Worm (Caenorhabditis elegans) whole organism, L4 larva: Measurements from ENCODE around the gene srv-13.

Source experiments
- Y5F2A.4 ChIP-seq: fragments of 200-800 bp; sonication (Bioruptor generic); optimal IDR thresholded peaks from 2 replicates; lab custom pipeline; 2018; ENCODE audit warnings: mild to moderate bottlenecking, missing genetic modification characterization, missing compliant biosample characterization
- ZK546.5 ChIP-seq, 2 experiments: sonication (generic microtip); optimal IDR thresholded peaks; 2 replicates each; lab custom pipeline; 2017; ENCODE audit warnings: missing biosample characterization in 2 of 2, missing genetic modification characterization in 2 of 2
- daf-12 ChIP-seq: fragments of 150-350 bp; optimal IDR thresholded peaks from 2 replicates; lab custom pipeline; 2014; ENCODE audit warnings: missing biosample characterization, missing genetic modification reagents, missing genetic modification characterization
- egl-27 ChIP-seq: sonication (generic microtip); optimal IDR thresholded peaks from 3 replicates; lab custom pipeline; 2017; ENCODE audit warnings: missing biosample characterization, missing genetic modification reagents, missing genetic modification characterization
- fkh-10 ChIP-seq: fragments of 150-350 bp; optimal IDR thresholded peaks from 2 replicates; lab custom pipeline; 2014; ENCODE audit warnings: missing biosample characterization, missing genetic modification reagents, missing genetic modification characterization
- lim-7 ChIP-seq: fragments of 200-800 bp; sonication (Bioruptor generic); IDR thresholded peaks from 2 replicates; pipeline ENCODE4 v1.3.6; 2022; ENCODE audit warnings: missing genetic modification characterization, missing compliant biosample characterization
- nhr-28 ChIP-seq: fragments of 150-350 bp; optimal IDR thresholded peaks from 2 replicates; lab custom pipeline; 2014; ENCODE audit warnings: missing biosample characterization, missing genetic modification characterization
- vab-7 ChIP-seq: fragments of 200-800 bp; sonication (Bioruptor generic); IDR thresholded peaks from 2 replicates; pipeline ENCODE4 v1.3.6; 2022; ENCODE audit warnings: missing genetic modification reagents, missing genetic modification characterization, missing compliant biosample characterization
- zip-11 ChIP-seq: fragments of 200-800 bp; sonication (Bioruptor generic); IDR thresholded peaks from 2 replicates; pipeline ENCODE4 v1.3.6; 2022; ENCODE audit warnings: missing genetic modification characterization, missing compliant biosample characterization
- ztf-7 ChIP-seq: fragments of 150-350 bp; optimal IDR thresholded peaks from 2 replicates; lab custom pipeline; 2014; ENCODE audit warnings: missing biosample characterization, missing genetic modification characterization

- TF ChIP-seq zip-11 (GFP tag; lab: Robert Waterston, UW): no peak
- TF ChIP-seq lim-7 (GFP tag; lab: Robert Waterston, UW): no peak
- TF ChIP-seq ZK546.5 (tag; optimal IDR thresholded peaks at IDR 0.05; lab: Kevin White, UChicago): no peak
- no peak for TF ChIP-seq egl-27 (tag; lab: Kevin White, UChicago)
- TF ChIP-seq Y5F2A.4 (GFP tag; lab: Kevin White, UChicago): no peak
- TF ChIP-seq vab-7 (GFP tag; lab: Robert Waterston, UW): no peak
- TF ChIP-seq fkh-10 (GFP tag; lab: Kevin White, UChicago): no peak
- no peak for TF ChIP-seq nhr-28 (tag; lab: Kevin White, UChicago)
- TF ChIP-seq daf-12 (tag; lab: Kevin White, UChicago): no peak
- TF ChIP-seq ztf-7 (tag; lab: Kevin White, UChicago): no peak
Measured at ce11 chrIV:6419031-6419582, 14.1 kb downstream of the srv-13 start, which contains the start of the genes Y73B6BL.23 and htp-2.
